Worm (Caenorhabditis elegans) whole organism, L1 larva: ENCODE results near the gene trr-1.

Source experiments
- C16A3.4 ChIP-seq: fragments of 150-350 bp; optimal IDR thresholded peaks from 2 replicates; lab custom pipeline; 2014; ENCODE audit warnings: missing biosample characterization, missing genetic modification characterization
- F16B12.6 ChIP-seq: fragments of 150-350 bp; optimal IDR thresholded peaks from 2 replicates; lab custom pipeline; 2014; ENCODE audit warnings: missing biosample characterization, missing genetic modification characterization
- alr-1 ChIP-seq: fragments of 200-800 bp; sonication (Bioruptor generic); optimal IDR thresholded peaks from 2 replicates; lab custom pipeline; 2018; ENCODE audit warnings: borderline replicate concordance, mild to moderate bottlenecking, missing genetic modification characterization, missing compliant biosample characterization
- aly-2 ChIP-seq: fragments of 150-350 bp; optimal IDR thresholded peaks from 2 replicates; lab custom pipeline; 2014; ENCODE audit warnings: missing biosample characterization, missing genetic modification characterization
- ama-1 ChIP-seq: fragments of 150-350 bp; optimal IDR thresholded peaks from 2 replicates; lab custom pipeline; 2014
- blmp-1 ChIP-seq: fragments of 150-350 bp; optimal IDR thresholded peaks from 2 replicates; lab custom pipeline; 2014; ENCODE audit warnings: missing biosample characterization, missing genetic modification characterization
- ceh-82 ChIP-seq, 3 experiments: fragments of 150-350 bp in 1 of 3; sonication (generic microtip) in 2 of 3; optimal IDR thresholded peaks; 2 replicates each; lab custom pipeline; 2014 to 2017; ENCODE audit warnings: missing biosample characterization in 3 of 3, missing genetic modification characterization in 3 of 3
- dpl-1 ChIP-seq, 3 experiments: fragments of 150-350 bp in 2 of 3; sonication (generic microtip) in 1 of 3; optimal IDR thresholded peaks; 2 replicates each; lab custom pipeline; 2014 to 2017; ENCODE audit warnings: missing biosample characterization in 3 of 3, missing genetic modification characterization in 3 of 3, missing genetic modification reagents in 3 of 3
- efl-1 ChIP-seq, 4 experiments: fragments of 150-350 bp; optimal IDR thresholded peaks in 3 of 4; peaks in 1 of 4; 1 replicate in 1 of 4; 2 replicates in 3 of 4; lab custom pipeline; 2014; ENCODE audit warnings: missing biosample characterization in 2 of 4, missing genetic modification characterization in 2 of 4, missing genetic modification reagents in 2 of 4
- efl-3 ChIP-seq: fragments of 200-800 bp; sonication (Bioruptor generic); optimal IDR thresholded peaks from 2 replicates; lab custom pipeline; 2018; ENCODE audit warnings: mild to moderate bottlenecking, missing genetic modification characterization, missing compliant biosample characterization
- egl-13 ChIP-seq: sonication (generic microtip); optimal IDR thresholded peaks from 2 replicates; lab custom pipeline; 2016; ENCODE audit warnings: missing genotype, missing genetic modification reagents, missing genetic modification characterization, missing compliant biosample characterization
- egl-27 ChIP-seq, 2 experiments: fragments of 150-350 bp in 1 of 2; sonication (generic microtip); optimal IDR thresholded peaks; 3 replicates each; lab custom pipeline; 2017 to 2018; ENCODE audit warnings: missing biosample characterization in 2 of 2, missing genetic modification characterization in 2 of 2, missing genetic modification reagents in 2 of 2
- elt-3 ChIP-seq, 6 experiments: fragments of 150-350 bp in 1 of 6; sonication (generic microtip); optimal IDR thresholded peaks; 2 replicates each; lab custom pipeline; 2017 to 2018; ENCODE audit warnings: missing biosample characterization in 6 of 6, missing genetic modification characterization in 6 of 6, inconsistent platforms in 1 of 6
- ets-5 ChIP-seq: fragments of 200-800 bp; sonication (Bioruptor generic); IDR thresholded peaks from 2 replicates; pipeline ENCODE4 v1.3.6; 2022; ENCODE audit warnings: missing genetic modification characterization, missing compliant biosample characterization
- fkh-4 ChIP-seq: sonication (generic microtip); optimal IDR thresholded peaks from 2 replicates; lab custom pipeline; 2016; ENCODE audit warnings: missing compliant biosample characterization, missing genetic modification characterization, borderline replicate concordance
- fkh-8 ChIP-seq: sonication (generic microtip); optimal IDR thresholded peaks from 2 replicates; lab custom pipeline; 2016; ENCODE audit warnings: mild to moderate bottlenecking, missing genetic modification characterization, missing compliant biosample characterization
- fos-1 ChIP-seq: fragments of 150-350 bp; optimal IDR thresholded peaks from 2 replicates; lab custom pipeline; 2014; ENCODE audit warnings: missing biosample characterization, missing genetic modification characterization
- grh-1 ChIP-seq: fragments of 200-800 bp; sonication (Bioruptor generic); IDR thresholded peaks from 2 replicates; pipeline ENCODE4 v1.3.6; 2022; ENCODE audit warnings: missing genetic modification reagents, missing genetic modification characterization, missing compliant biosample characterization
- hlh-17 ChIP-seq: fragments of 200-800 bp; sonication (Bioruptor generic); optimal IDR thresholded peaks from 2 replicates; lab custom pipeline; 2018; ENCODE audit warnings: missing genetic modification characterization, mild to moderate bottlenecking, missing compliant biosample characterization, moderate library complexity, borderline replicate concordance
- hlh-4 ChIP-seq: sonication (generic microtip); optimal IDR thresholded peaks from 2 replicates; lab custom pipeline; 2016; ENCODE audit warnings: mild to moderate bottlenecking, missing genetic modification characterization, missing compliant biosample characterization
- hpl-2 ChIP-seq: fragments of 150-350 bp; optimal IDR thresholded peaks from 2 replicates; lab custom pipeline; 2014; ENCODE audit warnings: missing biosample characterization, missing genetic modification reagents, missing genetic modification characterization
- irx-1 ChIP-seq: sonication (generic microtip); optimal IDR thresholded peaks from 2 replicates; lab custom pipeline; 2016; ENCODE audit warnings: missing genetic modification characterization, missing compliant biosample characterization
- isw-1 ChIP-seq: fragments of 200-800 bp; sonication (Bioruptor generic); IDR thresholded peaks from 2 replicates; pipeline ENCODE4 v1.3.6; 2022; ENCODE audit warnings: missing genetic modification characterization, missing compliant biosample characterization
- jun-1 ChIP-seq: fragments of 150-350 bp; optimal IDR thresholded peaks from 2 replicates; lab custom pipeline; 2014; ENCODE audit warnings: missing biosample characterization, missing genetic modification reagents, missing genetic modification characterization
- lin-15B ChIP-seq: fragments of 150-350 bp; sonication (generic microtip); optimal IDR thresholded peaks from 3 replicates; lab custom pipeline; 2014; ENCODE audit warnings: missing biosample characterization, missing genetic modification characterization
- lir-3 ChIP-seq: sonication (generic microtip); optimal IDR thresholded peaks from 2 replicates; lab custom pipeline; 2016; ENCODE audit warnings: mild to moderate bottlenecking, missing genetic modification characterization, moderate library complexity, missing compliant biosample characterization; ENCODE audit not compliant: poor library complexity
- lsy-2 ChIP-seq, 2 experiments: fragments of 150-350 bp; optimal IDR thresholded peaks; 2 replicates each; lab custom pipeline; 2014; ENCODE audit warnings: missing biosample characterization in 2 of 2, missing genetic modification characterization in 2 of 2
- mdl-1 ChIP-seq, 2 experiments: fragments of 150-350 bp; optimal IDR thresholded peaks; 2 replicates each; lab custom pipeline; 2014 to 2017; ENCODE audit warnings: missing biosample characterization in 2 of 2, missing genetic modification characterization in 2 of 2, inconsistent platforms in 1 of 2
- mef-2 ChIP-seq: fragments of 150-350 bp; optimal IDR thresholded peaks from 2 replicates; lab custom pipeline; 2014; ENCODE audit warnings: missing biosample characterization, missing genetic modification characterization
- nhr-12 ChIP-seq: sonication (generic microtip); optimal IDR thresholded peaks from 2 replicates; lab custom pipeline; 2017; ENCODE audit warnings: missing biosample characterization, missing genetic modification characterization
- nhr-19 ChIP-seq: fragments of 200-800 bp; sonication (Bioruptor generic); conservative IDR thresholded peaks from 2 replicates; pipeline ENCODE4 v1.3.6; 2022; ENCODE audit warnings: missing genetic modification characterization, missing compliant biosample characterization
- nhr-71 ChIP-seq: sonication (generic microtip); optimal IDR thresholded peaks from 2 replicates; lab custom pipeline; 2016; ENCODE audit warnings: mild to moderate bottlenecking, missing genetic modification characterization, moderate library complexity, missing compliant biosample characterization
- nhr-76 ChIP-seq: sonication (generic microtip); optimal IDR thresholded peaks from 2 replicates; lab custom pipeline; 2017; ENCODE audit warnings: missing biosample characterization, missing genetic modification characterization
- nhr-77 ChIP-seq: fragments of 150-350 bp; optimal IDR thresholded peaks from 2 replicates; lab custom pipeline; 2014; ENCODE audit warnings: missing biosample characterization, missing genetic modification characterization
- nhr-85 ChIP-seq: sonication (generic microtip); peaks from one replicate; lab custom pipeline; 2016; ENCODE audit warnings: missing genetic modification characterization, inconsistent platforms, missing compliant biosample characterization
- pag-3 ChIP-seq: sonication (generic microtip); optimal IDR thresholded peaks from 2 replicates; lab custom pipeline; 2017; ENCODE audit warnings: missing genetic modification characterization, mild to moderate bottlenecking, missing compliant biosample characterization, antibody characterized with exemption, borderline replicate concordance; ENCODE audit not compliant: insufficient read depth
- rnt-1 ChIP-seq: sonication (generic microtip); optimal IDR thresholded peaks from 2 replicates; lab custom pipeline; 2016; ENCODE audit warnings: mild to moderate bottlenecking, missing genetic modification characterization, moderate library complexity, missing compliant biosample characterization
- skn-1 ChIP-seq: fragments of 150-350 bp; optimal IDR thresholded peaks from 2 replicates; lab custom pipeline; 2014; ENCODE audit warnings: missing biosample characterization, missing genetic modification characterization
- snpc-4 ChIP-seq: fragments of 150-350 bp; optimal IDR thresholded peaks from 2 replicates; lab custom pipeline; 2014; ENCODE audit warnings: missing biosample characterization, missing genetic modification characterization
- sox-4 ChIP-seq: sonication (generic microtip); optimal IDR thresholded peaks from 2 replicates; lab custom pipeline; 2016; ENCODE audit warnings: missing genetic modification characterization, missing compliant biosample characterization
- sptf-1 ChIP-seq: fragments of 150-350 bp; optimal IDR thresholded peaks from 2 replicates; lab custom pipeline; 2014; ENCODE audit warnings: missing biosample characterization, missing genetic modification characterization
- sup-37 ChIP-seq: fragments of 200-800 bp; sonication (Bioruptor generic); optimal IDR thresholded peaks from 2 replicates; lab custom pipeline; 2018; ENCODE audit warnings: mild to moderate bottlenecking, missing genetic modification characterization, missing compliant biosample characterization
- swsn-7 ChIP-seq: sonication (generic microtip); optimal IDR thresholded peaks from 2 replicates; lab custom pipeline; 2016; ENCODE audit warnings: missing genetic modification characterization, missing compliant biosample characterization
- tbx-2 ChIP-seq: sonication (generic microtip); optimal IDR thresholded peaks from 2 replicates; lab custom pipeline; 2016; ENCODE audit warnings: missing genetic modification characterization, missing compliant biosample characterization
- unc-130 ChIP-seq: fragments of 150-350 bp; optimal IDR thresholded peaks from 2 replicates; lab custom pipeline; 2017; ENCODE audit warnings: missing biosample characterization, missing genetic modification characterization, inconsistent platforms
- unc-86 ChIP-seq: sonication (generic microtip); optimal IDR thresholded peaks from 2 replicates; lab custom pipeline; 2016; ENCODE audit warnings: missing genetic modification characterization, missing compliant biosample characterization
- vab-15 ChIP-seq: sonication (generic microtip); optimal IDR thresholded peaks from 2 replicates; lab custom pipeline; 2017; ENCODE audit warnings: missing genotype, mild to moderate bottlenecking, missing genetic modification characterization, missing compliant biosample characterization
- xbp-1 ChIP-seq: sonication (generic microtip); optimal IDR thresholded peaks from 2 replicates; lab custom pipeline; 2016; ENCODE audit warnings: missing genetic modification characterization, missing compliant biosample characterization
- zip-4 ChIP-seq: fragments of 200-800 bp; sonication (Bioruptor generic); optimal IDR thresholded peaks from 2 replicates; lab custom pipeline; 2018; ENCODE audit warnings: mild to moderate bottlenecking, missing genetic modification characterization, moderate library complexity, missing compliant biosample characterization
- ztf-11 ChIP-seq, 2 experiments: sonication (generic microtip); optimal IDR thresholded peaks; 2 replicates each; lab custom pipeline; 2016 to 2017; ENCODE audit warnings: missing genetic modification characterization in 2 of 2, missing biosample characterization in 1 of 2, missing compliant biosample characterization in 1 of 2
- ztf-4 ChIP-seq: fragments of 150-350 bp; optimal IDR thresholded peaks from 2 replicates; lab custom pipeline; 2014; ENCODE audit warnings: missing biosample characterization, missing genetic modification characterization

Gene trr-1

DNA sequence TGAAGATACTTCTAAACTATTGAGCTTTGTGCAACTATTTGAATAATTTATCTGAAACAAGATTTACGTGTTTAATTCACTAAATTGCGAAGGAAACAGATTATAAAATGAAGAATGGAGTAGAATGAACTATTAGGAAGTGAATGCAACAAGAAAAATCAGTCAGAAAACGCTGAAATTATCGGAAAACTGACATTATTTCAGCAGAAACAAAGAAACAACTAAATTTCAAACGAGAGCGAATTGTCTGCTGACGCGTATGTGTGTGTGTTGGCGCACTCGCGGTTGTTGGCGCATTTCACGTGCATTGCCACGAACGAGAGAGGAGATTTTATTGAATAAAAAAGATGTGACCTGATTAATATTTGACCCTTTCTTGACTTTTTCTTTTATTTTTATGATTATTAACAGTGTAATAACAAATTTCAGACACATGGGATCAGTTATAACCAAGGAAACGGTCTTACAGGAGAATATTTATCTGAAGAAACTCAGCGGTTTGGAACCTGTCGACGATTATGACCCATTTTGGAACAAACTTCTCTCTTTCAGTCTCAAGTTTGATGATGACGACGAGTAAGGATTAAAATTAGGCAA lies at the start of gene trr-1, which contains the start of gene C47D12.2:
TSS of gene trr-1 (minus strand) at position 51 of the 597 bp plus-strand sequence.
TSS of gene C47D12.2 (plus strand) at position 430 of the 597 bp plus-strand sequence.
- peak; percentile 24 for TF ChIP-seq unc-130 (tag; lab: Kevin White, UChicago)
- no peak for TF ChIP-seq ztf-4
- peak; percentile 37 for TF ChIP-seq ama-1
- TF ChIP-seq ztf-11 (tag; optimal IDR thresholded peaks at IDR 0.05; lab: Kevin White, UChicago): peak in 1 of 2 experiments; percentile 28
- TF ChIP-seq dpl-1 (GFP tag; optimal IDR thresholded peaks at IDR 0.05; lab: Kevin White, UChicago): peak; percentile 81 to 88 (median 87)
- peak; percentile 59; the same call in 1 of the 2 replicates for TF ChIP-seq grh-1
- TF ChIP-seq swsn-7 (tag; lab: Kevin White, UChicago): peak; percentile 68
- no peak for TF ChIP-seq sox-4 (tag; lab: Kevin White, UChicago)
- peak in 1 of 2 experiments; percentile 84 for TF ChIP-seq lsy-2 (tag; optimal IDR thresholded peaks at IDR 0.05; lab: Kevin White, UChicago)
- no peak for TF ChIP-seq hlh-17
- peak; percentile 79 for TF ChIP-seq xbp-1 (tag; lab: Kevin White, UChicago)
- TF ChIP-seq ets-5: no peak
- TF ChIP-seq efl-1 (optimal IDR thresholded peaks at IDR 0.05; lab: Kevin White, UChicago): peak; percentile 79 to 87
- TF ChIP-seq efl-1 (GFP tag; optimal IDR thresholded peaks at IDR 0.05 in 1 of 2; lab: Kevin White, UChicago): peak; percentile 85 to 98
- TF ChIP-seq egl-27 (tag; optimal IDR thresholded peaks at IDR 0.05; lab: Kevin White, UChicago): no peak
- no peak for TF ChIP-seq sptf-1 (tag; lab: Kevin White, UChicago)
- TF ChIP-seq mef-2 (tag; lab: Kevin White, UChicago): no peak
- TF ChIP-seq irx-1 (tag; lab: Kevin White, UChicago): no peak
- peak; percentile 14 for TF ChIP-seq fkh-4
- peak; percentile 2 for TF ChIP-seq egl-13 (tag; lab: Kevin White, UChicago)
- TF ChIP-seq pag-3: no peak
- TF ChIP-seq skn-1 (tag; lab: Kevin White, UChicago): peak; percentile 84
- TF ChIP-seq aly-2: peak; percentile 49
- TF ChIP-seq nhr-71 (tag; lab: Kevin White, UChicago): no peak
- peak; percentile 62 for TF ChIP-seq lin-15B (tag; lab: Kevin White, UChicago)
- TF ChIP-seq isw-1 (GFP tag; lab: Robert Waterston, UW): peak; percentile 47
- no peak for TF ChIP-seq sup-37 (GFP tag; lab: Kevin White, UChicago)
- TF ChIP-seq fos-1 (tag; lab: Kevin White, UChicago): no peak
- TF ChIP-seq elt-3 (tag; optimal IDR thresholded peaks at IDR 0.05; lab: Kevin White, UChicago): no peak
- TF ChIP-seq lir-3 (tag; lab: Kevin White, UChicago): peak; percentile 36
- TF ChIP-seq ceh-82 (tag; optimal IDR thresholded peaks at IDR 0.05; lab: Kevin White, UChicago): peak; percentile 42 to 77 (median 74)
- no peak for TF ChIP-seq hlh-4
- TF ChIP-seq alr-1 (tag; lab: Kevin White, UChicago): no peak
- TF ChIP-seq F16B12.6 (tag; lab: Kevin White, UChicago): peak; percentile 64
- TF ChIP-seq vab-15: no peak
- peak; percentile 58 for TF ChIP-seq hpl-2 (GFP tag; lab: Kevin White, UChicago)
- TF ChIP-seq efl-3 (GFP tag; lab: Kevin White, UChicago): no peak
- peak; percentile 26 for TF ChIP-seq nhr-77 (tag; lab: Kevin White, UChicago)
- no peak for TF ChIP-seq zip-4 (GFP tag; lab: Kevin White, UChicago)
- peak; percentile 82 for TF ChIP-seq C16A3.4 (tag; lab: Kevin White, UChicago)
- peak; percentile 44 for TF ChIP-seq jun-1 (tag; lab: Kevin White, UChicago)
- TF ChIP-seq fkh-8: peak; percentile 26
- TF ChIP-seq nhr-19 (GFP tag; lab: Robert Waterston, UW): peak; percentile 68
- no peak for TF ChIP-seq nhr-12 (tag; lab: Kevin White, UChicago)
- TF ChIP-seq nhr-76 (tag; lab: Kevin White, UChicago): no peak
- TF ChIP-seq mdl-1 (tag; optimal IDR thresholded peaks at IDR 0.05; lab: Kevin White, UChicago): no peak
- TF ChIP-seq rnt-1 (tag; lab: Kevin White, UChicago): peak; percentile 87
- no peak for TF ChIP-seq snpc-4
- peak; percentile 48 for TF ChIP-seq unc-86 (tag; lab: Kevin White, UChicago)
- peak; percentile 80 for TF ChIP-seq nhr-85 (tag; lab: Kevin White, UChicago)
- TF ChIP-seq blmp-1 (tag; lab: Kevin White, UChicago): no peak
- no peak for TF ChIP-seq tbx-2
